Worm (Caenorhabditis elegans) whole organism, L2 larva: ENCODE measurements around the gene fbxb-46.
"Not testable (repeated sequence)": the region's sequence is repeated elsewhere in the genome, so short reads cannot be mapped to it uniquely, and the experiment has no call there.

Experiments
- mdl-1 ChIP-seq, 2 experiments: fragments of 150-350 bp in 1 of 2; sonication (generic microtip) in 1 of 2; optimal IDR thresholded peaks; 2 replicates each; lab custom pipeline; 2017; ENCODE audit warnings: missing biosample characterization in 2 of 2, missing genetic modification characterization in 2 of 2
- nhr-237 ChIP-seq: fragments of 150-350 bp; optimal IDR thresholded peaks from 2 replicates; lab custom pipeline; 2014; ENCODE audit warnings: missing biosample characterization, missing genetic modification characterization
- nhr-6 ChIP-seq: fragments of 150-350 bp; optimal IDR thresholded peaks from 2 replicates; lab custom pipeline; 2014; ENCODE audit warnings: missing biosample characterization, missing genetic modification characterization
- skn-1 ChIP-seq: sonication (generic microtip); optimal IDR thresholded peaks from 2 replicates; lab custom pipeline; 2017; ENCODE audit warnings: missing biosample characterization, missing genetic modification characterization

DNA sequence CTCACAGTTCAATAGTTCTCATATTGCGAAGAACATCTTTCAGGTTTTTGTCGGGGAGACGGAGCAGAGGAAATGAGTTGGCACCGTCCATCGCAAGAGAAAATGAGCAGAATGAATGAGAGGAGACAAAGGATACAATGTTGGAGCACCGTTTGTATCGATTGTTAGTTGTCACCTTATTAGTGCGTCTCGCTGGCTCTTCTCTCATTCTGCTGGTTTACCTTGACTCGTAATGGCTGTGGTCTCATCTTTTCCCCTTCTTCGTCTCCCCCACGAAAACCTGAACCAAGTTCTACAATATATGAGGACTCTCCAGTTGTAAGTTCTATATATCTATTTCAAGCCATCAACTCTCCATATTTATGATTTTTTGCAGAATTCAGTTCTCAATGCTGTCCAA, 14.7 kb downstream of the fbxb-46 start, which contains the start of the genes fbxb-54 and fbxb-50:
- TF ChIP-seq nhr-6; mdl-1 (tag; optimal IDR thresholded peaks at IDR 0.05; lab: Kevin White, UChicago); skn-1 (tag; lab: Kevin White, UChicago); nhr-237: not testable (repeated sequence)
